Fruit fly (Drosophila melanogaster): ENCODE data around the gene CG11267.

DNA sequence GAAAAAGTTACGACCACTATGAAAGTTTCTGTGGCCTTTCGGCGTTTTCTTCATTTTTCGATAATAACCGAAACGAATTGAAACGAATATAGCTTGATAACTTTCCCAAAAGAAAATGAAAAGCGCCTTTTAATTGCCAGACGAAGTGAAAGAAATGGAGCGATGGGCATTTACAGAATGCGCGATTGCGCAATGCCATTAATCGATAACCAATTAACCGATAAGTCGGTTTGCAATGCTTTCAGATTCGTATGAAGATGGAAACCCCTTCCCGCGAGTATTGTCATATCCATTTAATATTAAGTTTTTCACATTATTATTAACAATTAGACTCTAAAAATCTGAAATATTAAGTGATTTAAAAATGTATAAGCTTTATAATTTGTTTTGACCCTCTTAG lies 11.5 kb downstream of the CG11267 start:
- TF ChIP-seq Hr96 (GFP tag; optimal IDR thresholded peaks at IDR 0.05), result no peak
- no peak for TF ChIP-seq Mnt (GFP tag; optimal IDR thresholded peaks at IDR 0.05)
- TF ChIP-seq cic (GFP tag; optimal IDR thresholded peaks at IDR 0.05), result no peak
- no peak for TF ChIP-seq CG33017 (tag; optimal IDR thresholded peaks at IDR 0.05)
- no peak for TF ChIP-seq CG5204 (GFP tag; optimal IDR thresholded peaks at IDR 0.05)
- no peak for TF ChIP-seq CG1620 (GFP tag; optimal IDR thresholded peaks at IDR 0.05)
- TF ChIP-seq kay (GFP tag; ENCODE audit: borderline replicate concordance), result no peak
- no peak for TF ChIP-seq CG7045 (GFP tag; optimal IDR thresholded peaks at IDR 0.05)
- no peak for TF ChIP-seq Crg-1 (GFP tag; optimal IDR thresholded peaks at IDR 0.05)
- no peak for TF ChIP-seq CG11617 (GFP tag; optimal IDR thresholded peaks at IDR 0.05)
- no peak for TF ChIP-seq pad (GFP tag; optimal IDR thresholded peaks at IDR 0.05)
- no peak for TF ChIP-seq CG14711 (tag; optimal IDR thresholded peaks at IDR 0.05)
- TF ChIP-seq tj (GFP tag; optimal IDR thresholded peaks at IDR 0.05), result no peak
